Worm (Caenorhabditis elegans) whole organism, L1 larva: Measurements from ENCODE around the gene rom-2.

ENCODE experiments used
- C04F5.9 ChIP-seq: sonication (generic microtip); optimal IDR thresholded peaks from 2 replicates; lab custom pipeline; 2016; ENCODE audit warnings: missing genetic modification characterization, missing compliant biosample characterization
- C34B4.2 ChIP-seq: sonication (generic microtip); optimal IDR thresholded peaks from 2 replicates; lab custom pipeline; 2017; ENCODE audit warnings: mild to moderate bottlenecking, missing genetic modification characterization, missing compliant biosample characterization
- F16B12.6 ChIP-seq: fragments of 150-350 bp; optimal IDR thresholded peaks from 2 replicates; lab custom pipeline; 2014; ENCODE audit warnings: missing biosample characterization, missing genetic modification characterization
- alr-1 ChIP-seq: fragments of 200-800 bp; sonication (Bioruptor generic); optimal IDR thresholded peaks from 2 replicates; lab custom pipeline; 2018; ENCODE audit warnings: borderline replicate concordance, mild to moderate bottlenecking, missing genetic modification characterization, missing compliant biosample characterization
- ceh-63 ChIP-seq: fragments of 200-800 bp; sonication (Bioruptor generic); optimal IDR thresholded peaks from 2 replicates; lab custom pipeline; 2018; ENCODE audit warnings: mild to moderate bottlenecking, missing genetic modification characterization, missing compliant biosample characterization
- ceh-8 ChIP-seq: fragments of 200-800 bp; sonication (Bioruptor generic); optimal IDR thresholded peaks from 2 replicates; lab custom pipeline; 2018; ENCODE audit warnings: mild to moderate bottlenecking, missing genetic modification characterization, moderate library complexity, missing compliant biosample characterization
- ceh-88 ChIP-seq: fragments of 200-800 bp; sonication (Bioruptor generic); IDR thresholded peaks from 2 replicates; pipeline ENCODE4 v1.3.6; 2022; ENCODE audit warnings: missing genetic modification characterization, missing compliant biosample characterization
- ceh-90 ChIP-seq: sonication (generic microtip); optimal IDR thresholded peaks from 2 replicates; lab custom pipeline; 2016; ENCODE audit warnings: missing genetic modification characterization, missing compliant biosample characterization
- ces-1 ChIP-seq: fragments of 150-350 bp; optimal IDR thresholded peaks from 2 replicates; lab custom pipeline; 2014; ENCODE audit warnings: missing biosample characterization, missing genetic modification reagents, missing genetic modification characterization
- dsc-1 ChIP-seq: sonication (generic microtip); optimal IDR thresholded peaks from 2 replicates; lab custom pipeline; 2016; ENCODE audit warnings: mild to moderate bottlenecking, missing genetic modification characterization, missing compliant biosample characterization
- efl-1 ChIP-seq, 4 experiments: fragments of 150-350 bp; optimal IDR thresholded peaks in 3 of 4; peaks in 1 of 4; 1 replicate in 1 of 4; 2 replicates in 3 of 4; lab custom pipeline; 2014; ENCODE audit warnings: missing biosample characterization in 2 of 4, missing genetic modification characterization in 2 of 4, missing genetic modification reagents in 2 of 4
- egl-13 ChIP-seq: sonication (generic microtip); optimal IDR thresholded peaks from 2 replicates; lab custom pipeline; 2016; ENCODE audit warnings: missing genotype, missing genetic modification reagents, missing genetic modification characterization, missing compliant biosample characterization
- egl-27 ChIP-seq, 2 experiments: fragments of 150-350 bp in 1 of 2; sonication (generic microtip); optimal IDR thresholded peaks; 3 replicates each; lab custom pipeline; 2017 to 2018; ENCODE audit warnings: missing biosample characterization in 2 of 2, missing genetic modification characterization in 2 of 2, missing genetic modification reagents in 2 of 2
- elt-3 ChIP-seq, 6 experiments: fragments of 150-350 bp in 1 of 6; sonication (generic microtip); optimal IDR thresholded peaks; 2 replicates each; lab custom pipeline; 2017 to 2018; ENCODE audit warnings: missing biosample characterization in 6 of 6, missing genetic modification characterization in 6 of 6, inconsistent platforms in 1 of 6
- fkh-10 ChIP-seq: sonication (generic microtip); optimal IDR thresholded peaks from 2 replicates; lab custom pipeline; 2017; ENCODE audit warnings: missing biosample characterization, missing genetic modification reagents, missing genetic modification characterization
- fkh-4 ChIP-seq: sonication (generic microtip); optimal IDR thresholded peaks from 2 replicates; lab custom pipeline; 2016; ENCODE audit warnings: missing compliant biosample characterization, missing genetic modification characterization, borderline replicate concordance
- fkh-8 ChIP-seq: sonication (generic microtip); optimal IDR thresholded peaks from 2 replicates; lab custom pipeline; 2016; ENCODE audit warnings: mild to moderate bottlenecking, missing genetic modification characterization, missing compliant biosample characterization
- fos-1 ChIP-seq: fragments of 150-350 bp; optimal IDR thresholded peaks from 2 replicates; lab custom pipeline; 2014; ENCODE audit warnings: missing biosample characterization, missing genetic modification characterization
- grh-1 ChIP-seq: fragments of 200-800 bp; sonication (Bioruptor generic); IDR thresholded peaks from 2 replicates; pipeline ENCODE4 v1.3.6; 2022; ENCODE audit warnings: missing genetic modification reagents, missing genetic modification characterization, missing compliant biosample characterization
- hlh-4 ChIP-seq: sonication (generic microtip); optimal IDR thresholded peaks from 2 replicates; lab custom pipeline; 2016; ENCODE audit warnings: mild to moderate bottlenecking, missing genetic modification characterization, missing compliant biosample characterization
- irx-1 ChIP-seq: sonication (generic microtip); optimal IDR thresholded peaks from 2 replicates; lab custom pipeline; 2016; ENCODE audit warnings: missing genetic modification characterization, missing compliant biosample characterization
- isw-1 ChIP-seq: fragments of 200-800 bp; sonication (Bioruptor generic); IDR thresholded peaks from 2 replicates; pipeline ENCODE4 v1.3.6; 2022; ENCODE audit warnings: missing genetic modification characterization, missing compliant biosample characterization
- lin-13 ChIP-seq: fragments of 150-350 bp; optimal IDR thresholded peaks from 2 replicates; lab custom pipeline; 2014; ENCODE audit warnings: missing biosample characterization, missing genetic modification reagents, missing genetic modification characterization
- lin-15B ChIP-seq: fragments of 150-350 bp; sonication (generic microtip); optimal IDR thresholded peaks from 3 replicates; lab custom pipeline; 2014; ENCODE audit warnings: missing biosample characterization, missing genetic modification characterization
- lin-35 ChIP-seq, 2 experiments: fragments of 150-350 bp; optimal IDR thresholded peaks; 2 replicates each; lab custom pipeline; 2014; ENCODE audit warnings: missing biosample characterization in 2 of 2, missing genetic modification characterization in 2 of 2, missing genetic modification reagents in 2 of 2
- lin-39 ChIP-seq: fragments of 150-350 bp; optimal IDR thresholded peaks from 2 replicates; lab custom pipeline; 2014; ENCODE audit warnings: missing biosample characterization, missing genetic modification reagents, missing genetic modification characterization
- mdl-1 ChIP-seq, 2 experiments: fragments of 150-350 bp; optimal IDR thresholded peaks; 2 replicates each; lab custom pipeline; 2014 to 2017; ENCODE audit warnings: missing biosample characterization in 2 of 2, missing genetic modification characterization in 2 of 2, inconsistent platforms in 1 of 2
- nhr-11 ChIP-seq: fragments of 150-350 bp; optimal IDR thresholded peaks from 2 replicates; lab custom pipeline; 2014; ENCODE audit warnings: missing biosample characterization, missing genetic modification characterization
- nhr-76 ChIP-seq: sonication (generic microtip); optimal IDR thresholded peaks from 2 replicates; lab custom pipeline; 2017; ENCODE audit warnings: missing biosample characterization, missing genetic modification characterization
- nhr-77 ChIP-seq: fragments of 150-350 bp; optimal IDR thresholded peaks from 2 replicates; lab custom pipeline; 2014; ENCODE audit warnings: missing biosample characterization, missing genetic modification characterization
- nhr-84 ChIP-seq: sonication (generic microtip); optimal IDR thresholded peaks from 2 replicates; lab custom pipeline; 2017; ENCODE audit warnings: missing biosample characterization, missing genetic modification characterization
- nhr-85 ChIP-seq: sonication (generic microtip); peaks from one replicate; lab custom pipeline; 2016; ENCODE audit warnings: missing genetic modification characterization, inconsistent platforms, missing compliant biosample characterization
- nhr-90 ChIP-seq: sonication (generic microtip); optimal IDR thresholded peaks from 2 replicates; lab custom pipeline; 2016; ENCODE audit warnings: mild to moderate bottlenecking, missing genetic modification characterization, missing compliant biosample characterization; ENCODE audit not compliant: poor library complexity
- pag-3 ChIP-seq: sonication (generic microtip); optimal IDR thresholded peaks from 2 replicates; lab custom pipeline; 2017; ENCODE audit warnings: missing genetic modification characterization, mild to moderate bottlenecking, missing compliant biosample characterization, antibody characterized with exemption, borderline replicate concordance; ENCODE audit not compliant: insufficient read depth
- pax-3 ChIP-seq: fragments of 200-800 bp; sonication (Bioruptor generic); optimal IDR thresholded peaks from 2 replicates; lab custom pipeline; 2018; ENCODE audit warnings: mild to moderate bottlenecking, missing genetic modification characterization, moderate library complexity, missing compliant biosample characterization
- rnt-1 ChIP-seq: sonication (generic microtip); optimal IDR thresholded peaks from 2 replicates; lab custom pipeline; 2016; ENCODE audit warnings: mild to moderate bottlenecking, missing genetic modification characterization, moderate library complexity, missing compliant biosample characterization
- snpc-4 ChIP-seq: fragments of 150-350 bp; optimal IDR thresholded peaks from 2 replicates; lab custom pipeline; 2014; ENCODE audit warnings: missing biosample characterization, missing genetic modification characterization
- snu-23 ChIP-seq: sonication (generic microtip); optimal IDR thresholded peaks from 2 replicates; lab custom pipeline; 2016; ENCODE audit warnings: missing genetic modification characterization, missing compliant biosample characterization
- sox-4 ChIP-seq: sonication (generic microtip); optimal IDR thresholded peaks from 2 replicates; lab custom pipeline; 2016; ENCODE audit warnings: missing genetic modification characterization, missing compliant biosample characterization
- sptf-1 ChIP-seq: fragments of 150-350 bp; optimal IDR thresholded peaks from 2 replicates; lab custom pipeline; 2014; ENCODE audit warnings: missing biosample characterization, missing genetic modification characterization
- sup-37 ChIP-seq: fragments of 200-800 bp; sonication (Bioruptor generic); optimal IDR thresholded peaks from 2 replicates; lab custom pipeline; 2018; ENCODE audit warnings: mild to moderate bottlenecking, missing genetic modification characterization, missing compliant biosample characterization
- swsn-7 ChIP-seq: sonication (generic microtip); optimal IDR thresholded peaks from 2 replicates; lab custom pipeline; 2016; ENCODE audit warnings: missing genetic modification characterization, missing compliant biosample characterization
- tlp-1 ChIP-seq: fragments of 150-350 bp; optimal IDR thresholded peaks from 2 replicates; lab custom pipeline; 2014; ENCODE audit warnings: missing biosample characterization, missing genetic modification characterization
- unc-130 ChIP-seq: fragments of 150-350 bp; optimal IDR thresholded peaks from 2 replicates; lab custom pipeline; 2017; ENCODE audit warnings: missing biosample characterization, missing genetic modification characterization, inconsistent platforms
- unc-30 ChIP-seq: sonication (generic microtip); optimal IDR thresholded peaks from 2 replicates; lab custom pipeline; 2017; ENCODE audit warnings: missing biosample characterization, missing genetic modification characterization
- unc-98 ChIP-seq: fragments of 200-800 bp; sonication (Bioruptor generic); IDR thresholded peaks from 2 replicates; pipeline ENCODE4 v1.3.6; 2022; ENCODE audit warnings: missing genetic modification characterization, missing compliant biosample characterization
- zip-4 ChIP-seq: fragments of 200-800 bp; sonication (Bioruptor generic); optimal IDR thresholded peaks from 2 replicates; lab custom pipeline; 2018; ENCODE audit warnings: mild to moderate bottlenecking, missing genetic modification characterization, moderate library complexity, missing compliant biosample characterization

Gene rom-2

DNA sequence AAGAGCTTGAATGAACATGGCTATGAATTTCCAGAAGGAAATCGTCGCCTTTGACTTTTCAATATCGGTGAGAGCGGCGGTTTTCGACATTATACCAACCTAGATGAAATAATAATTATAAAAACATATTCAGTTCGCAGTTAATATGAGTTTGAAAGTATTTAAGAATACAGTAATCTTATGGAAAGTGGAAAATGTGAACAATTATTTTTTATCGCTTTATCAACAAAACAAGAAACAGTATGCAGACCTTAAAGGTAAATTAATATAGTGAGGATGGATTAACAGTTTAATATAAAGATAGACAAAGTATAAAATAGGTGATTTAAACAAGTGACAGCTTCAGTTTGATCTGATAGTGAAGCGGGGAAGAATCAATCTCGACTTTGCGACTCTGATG, 37.0 kb downstream of the rom-2 start, which contains the start of gene C48B4.6:
Gene C48B4.6 (minus strand): TSS at position 101 of the 400 bp plus-strand sequence.
- no peak for TF ChIP-seq efl-1 (optimal IDR thresholded peaks at IDR 0.05; lab: Kevin White, UChicago)
- TF ChIP-seq efl-1 (GFP tag; optimal IDR thresholded peaks at IDR 0.05 in 1 of 2; lab: Kevin White, UChicago) = no peak
- TF ChIP-seq fkh-10 = no peak
- no peak for TF ChIP-seq lin-15B
- no peak for TF ChIP-seq nhr-84 (tag; lab: Kevin White, UChicago)
- no peak for TF ChIP-seq rnt-1 (tag; lab: Kevin White, UChicago)
- no peak for TF ChIP-seq dsc-1 (tag; lab: Kevin White, UChicago)
- no peak for TF ChIP-seq nhr-90 (tag; lab: Kevin White, UChicago)
- TF ChIP-seq nhr-11 (tag; lab: Kevin White, UChicago) = no peak
- no peak for TF ChIP-seq isw-1 (GFP tag; lab: Robert Waterston, UW)

DNA sequence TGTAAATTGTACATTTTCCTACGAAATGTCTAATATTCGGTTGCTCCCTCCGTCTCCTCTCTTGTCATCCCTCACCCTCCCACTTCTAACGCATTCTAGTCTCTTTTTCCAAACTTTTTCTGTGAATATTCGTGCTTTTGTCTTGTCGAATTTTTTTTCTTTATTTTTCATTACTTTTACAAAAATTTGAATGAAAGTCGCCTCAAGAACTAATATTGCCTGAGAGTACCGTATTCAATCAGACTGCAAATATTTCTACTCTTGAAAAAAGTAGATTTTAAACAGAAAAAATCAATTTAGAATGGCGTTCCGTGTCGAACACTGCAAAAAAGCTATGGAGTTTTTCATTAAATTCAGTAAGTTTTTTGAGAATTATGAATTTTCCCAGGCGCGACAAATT, 39.2 kb downstream of the rom-2 start, which contains the start of gene ZK1098.11:
Gene ZK1098.11 (plus strand): TSS at position 301 of the 400 bp plus-strand sequence.
- TF ChIP-seq tlp-1 (tag; lab: Kevin White, UChicago) = no peak
- TF ChIP-seq swsn-7 (tag; lab: Kevin White, UChicago) = no peak
- TF ChIP-seq unc-98 (GFP tag; lab: Robert Waterston, UW) = no peak
- no peak for TF ChIP-seq pax-3 (tag; lab: Kevin White, UChicago)
- TF ChIP-seq ces-1 (GFP tag; lab: Kevin White, UChicago) = no peak
- TF ChIP-seq sox-4 (tag; lab: Kevin White, UChicago) = no peak
- TF ChIP-seq snpc-4 (tag; lab: Kevin White, UChicago) = no peak
- no peak for TF ChIP-seq fkh-8 (tag; lab: Kevin White, UChicago)
- TF ChIP-seq sptf-1 (tag; lab: Kevin White, UChicago) = no peak
- TF ChIP-seq nhr-77 (tag; lab: Kevin White, UChicago) = no peak
- no peak for TF ChIP-seq ceh-88 (GFP tag; lab: Robert Waterston, UW)
- no peak for TF ChIP-seq nhr-76 (tag; lab: Kevin White, UChicago)

DNA sequence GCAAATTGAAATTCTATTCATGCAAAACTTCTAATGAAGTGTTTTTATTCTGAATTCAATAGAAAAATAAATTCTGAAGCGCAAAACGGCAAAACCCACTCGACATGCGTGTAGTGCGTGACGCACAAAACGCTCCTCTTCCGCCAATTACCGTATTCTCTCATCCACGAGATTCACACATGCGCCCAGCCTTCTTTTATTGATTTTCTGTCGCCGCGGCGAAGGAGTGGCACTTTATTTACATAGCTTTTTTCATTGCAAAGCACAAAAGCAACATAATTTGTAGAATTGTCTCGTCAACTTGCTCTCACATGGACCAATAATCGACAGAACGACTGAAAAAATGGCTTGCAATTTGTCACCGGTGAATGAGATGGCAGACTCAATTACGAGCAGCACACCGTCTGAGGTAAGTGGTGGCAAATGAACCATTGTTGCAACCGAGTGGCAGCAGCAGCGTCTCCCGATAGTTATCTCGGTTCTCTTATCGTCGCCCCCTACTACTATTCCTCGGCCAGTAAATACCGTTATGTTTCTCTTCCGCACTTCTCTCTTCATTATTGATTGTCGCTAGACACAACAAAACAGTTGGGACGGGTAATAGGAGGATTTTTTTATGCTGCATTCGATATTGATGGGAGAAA, 49.3 kb downstream of the rom-2 start, which contains the start of gene unc-16:
Gene unc-16 (plus strand): TSS at position 243 of the 644 bp plus-strand sequence.
- TF ChIP-seq sox-4 (tag; lab: Kevin White, UChicago) (peak; percentile 67), C04F5.9 (tag; lab: Kevin White, UChicago) (peak; percentile 83), grh-1 (GFP tag; lab: Robert Waterston, UW) (no peak; the same call in 1 of the 2 replicates), unc-30 (tag; lab: Kevin White, UChicago) (no peak), F16B12.6 (tag; lab: Kevin White, UChicago) (peak; percentile 69), zip-4 (GFP tag; lab: Kevin White, UChicago) (peak; percentile 78), hlh-4 (tag; lab: Kevin White, UChicago) (no peak), C34B4.2 (tag; lab: Kevin White, UChicago) (no peak), nhr-77 (tag; lab: Kevin White, UChicago) (peak; percentile 78), alr-1 (tag; lab: Kevin White, UChicago) (no peak), lin-39 (tag; lab: Kevin White, UChicago) (peak; percentile 35), elt-3 (tag; optimal IDR thresholded peaks at IDR 0.05; lab: Kevin White, UChicago) (peak in 2 of 6 experiments; percentile 29 to 54), sup-37 (GFP tag; lab: Kevin White, UChicago) (peak; percentile 79), ceh-90 (tag; lab: Kevin White, UChicago) (peak; percentile 43), pag-3 (tag; lab: Kevin White, UChicago) (no peak), ceh-8 (GFP tag; lab: Kevin White, UChicago) (peak; percentile 85), pax-3 (tag; lab: Kevin White, UChicago) (peak; percentile 69), sptf-1 (tag; lab: Kevin White, UChicago) (no peak), egl-13 (tag; lab: Kevin White, UChicago) (peak; percentile 88), egl-27 (tag; optimal IDR thresholded peaks at IDR 0.05; lab: Kevin White, UChicago) (no peak), lin-35 (GFP tag; optimal IDR thresholded peaks at IDR 0.05; lab: Kevin White, UChicago) (peak; percentile 86), lin-13 (GFP tag; lab: Kevin White, UChicago) (peak; percentile 90), fkh-4 (tag; lab: Kevin White, UChicago) (peak; percentile 63), irx-1 (tag; lab: Kevin White, UChicago) (peak; percentile 89), mdl-1 (tag; optimal IDR thresholded peaks at IDR 0.05; lab: Kevin White, UChicago) (peak; percentile 48 to 98), nhr-85 (tag; lab: Kevin White, UChicago) (peak; percentile 88), unc-130 (tag; lab: Kevin White, UChicago) (peak; percentile 88), ceh-63 (GFP tag; lab: Kevin White, UChicago) (peak; percentile 51), fos-1 (tag; lab: Kevin White, UChicago) (peak; percentile 77), snu-23 (GFP tag; lab: Kevin White, UChicago) (peak; percentile 95), snpc-4 (tag; lab: Kevin White, UChicago) (peak; percentile 73)
